Worm (Caenorhabditis elegans) whole organism, L4 larva: Measurements from ENCODE around the gene Y43F8A.1.

Experiments used
- D1046.2 ChIP-seq: fragments of 200-800 bp; sonication (Bioruptor generic); IDR thresholded peaks from 2 replicates; pipeline ENCODE4 v1.3.6; 2022; ENCODE audit warnings: missing genetic modification characterization, missing compliant biosample characterization
- F44E2.7 ChIP-seq: fragments of 200-800 bp; sonication (Bioruptor generic); IDR thresholded peaks from 2 replicates; pipeline ENCODE4 v2.1.2; 2022; ENCODE audit warnings: missing genetic modification characterization, missing compliant biosample characterization
- Y105C5A.15 ChIP-seq: fragments of 200-800 bp; sonication (Bioruptor generic); IDR thresholded peaks from 2 replicates; pipeline ENCODE4 v1.3.6; 2022; ENCODE audit warnings: missing genetic modification characterization, missing compliant biosample characterization
- Y48G9A.11 ChIP-seq: fragments of 200-800 bp; sonication (Bioruptor generic); IDR thresholded peaks from 2 replicates; pipeline ENCODE4 v1.3.6; 2022; ENCODE audit warnings: missing genetic modification reagents, missing genetic modification characterization, missing compliant biosample characterization
- Y5F2A.4 ChIP-seq: fragments of 200-800 bp; sonication (Bioruptor generic); optimal IDR thresholded peaks from 2 replicates; lab custom pipeline; 2018; ENCODE audit warnings: mild to moderate bottlenecking, missing genetic modification characterization, missing compliant biosample characterization
- Y75B8A.6 ChIP-seq: fragments of 200-800 bp; sonication (Bioruptor generic); IDR thresholded peaks from 2 replicates; pipeline ENCODE4 v1.3.6; 2022; ENCODE audit warnings: missing genetic modification reagents, missing genetic modification characterization, missing compliant biosample characterization
- ZK337.2 ChIP-seq: fragments of 200-800 bp; sonication (Bioruptor generic); IDR thresholded peaks from 2 replicates; pipeline ENCODE4 v1.3.6; 2022; ENCODE audit warnings: missing genetic modification reagents, missing genetic modification characterization, missing compliant biosample characterization
- ZK546.5 ChIP-seq, 2 experiments: sonication (generic microtip); optimal IDR thresholded peaks; 2 replicates each; lab custom pipeline; 2017; ENCODE audit warnings: missing biosample characterization in 2 of 2, missing genetic modification characterization in 2 of 2
- aly-2 ChIP-seq: sonication (generic microtip); optimal IDR thresholded peaks from 2 replicates; lab custom pipeline; 2018; ENCODE audit warnings: missing biosample characterization, missing genetic modification characterization
- ceh-20 ChIP-seq: fragments of 200-800 bp; sonication (Bioruptor generic); IDR thresholded peaks from 2 replicates; pipeline ENCODE4 v1.3.6; 2022; ENCODE audit warnings: missing genetic modification reagents, missing genetic modification characterization, missing compliant biosample characterization
- ceh-32 ChIP-seq: sonication (generic microtip); optimal IDR thresholded peaks from 2 replicates; lab custom pipeline; 2016; ENCODE audit warnings: mild to moderate bottlenecking, missing genetic modification characterization, missing compliant biosample characterization; ENCODE audit not compliant: poor library complexity
- ceh-62 ChIP-seq: sonication (generic microtip); optimal IDR thresholded peaks from 2 replicates; lab custom pipeline; 2017; ENCODE audit warnings: missing biosample characterization, missing genetic modification characterization
- ceh-82 ChIP-seq: sonication (generic microtip); optimal IDR thresholded peaks from 2 replicates; lab custom pipeline; 2017; ENCODE audit warnings: missing biosample characterization, missing genetic modification characterization
- cey-2 ChIP-seq: sonication (generic microtip); optimal IDR thresholded peaks from 3 replicates; lab custom pipeline; 2017; ENCODE audit warnings: missing genetic modification characterization, mild to moderate bottlenecking, missing compliant biosample characterization, antibody characterized with exemption, borderline replicate concordance; ENCODE audit not compliant: insufficient read depth
- daf-16 ChIP-seq, 3 experiments: sonication (generic microtip); optimal IDR thresholded peaks; 2 replicates each; lab custom pipeline; 2016 to 2017; ENCODE audit warnings: missing genetic modification characterization in 3 of 3, missing genetic modification reagents in 3 of 3, mild to moderate bottlenecking in 2 of 3, missing compliant biosample characterization in 2 of 3, missing biosample characterization in 1 of 3, moderate library complexity in 1 of 3
- dmd-8 ChIP-seq: fragments of 200-800 bp; sonication (Bioruptor generic); IDR thresholded peaks from 2 replicates; pipeline ENCODE4 v1.3.6; 2022; ENCODE audit warnings: missing genetic modification characterization, missing compliant biosample characterization
- duxl-1 ChIP-seq: sonication (generic microtip); optimal IDR thresholded peaks from 2 replicates; lab custom pipeline; 2016; ENCODE audit warnings: mild to moderate bottlenecking, missing genetic modification characterization, moderate library complexity, missing compliant biosample characterization; ENCODE audit not compliant: poor library complexity
- hif-1 ChIP-seq, 2 experiments: sonication (generic microtip); optimal IDR thresholded peaks; 2 replicates each; lab custom pipeline; 2016 to 2017; ENCODE audit warnings: missing compliant biosample characterization in 2 of 2, missing genetic modification characterization in 2 of 2, missing genetic modification reagents in 2 of 2, missing genotype in 2 of 2, mild to moderate bottlenecking in 1 of 2
- jun-1 ChIP-seq: fragments of 150-350 bp; optimal IDR thresholded peaks from 2 replicates; lab custom pipeline; 2014; ENCODE audit warnings: missing biosample characterization, missing genetic modification reagents, missing genetic modification characterization
- lin-29 ChIP-seq: fragments of 200-800 bp; sonication (Bioruptor generic); IDR thresholded peaks from 2 replicates; pipeline ENCODE4 v1.3.6; 2022; ENCODE audit warnings: missing genetic modification reagents, missing genetic modification characterization, missing compliant biosample characterization
- lin-38 ChIP-seq: fragments of 200-800 bp; sonication (Bioruptor generic); IDR thresholded peaks from 2 replicates; pipeline ENCODE4 v1.3.6; 2022; ENCODE audit warnings: missing genetic modification reagents, missing genetic modification characterization, missing compliant biosample characterization
- lsy-2 ChIP-seq, 2 experiments: fragments of 150-350 bp in 1 of 2; sonication (generic microtip) in 1 of 2; optimal IDR thresholded peaks; 2 replicates each; lab custom pipeline; 2014 to 2017; ENCODE audit warnings: missing biosample characterization in 2 of 2, missing genetic modification characterization in 2 of 2
- madf-5 ChIP-seq, 2 experiments: fragments of 200-800 bp; sonication (Bioruptor generic); IDR thresholded peaks; 2 replicates each; pipeline ENCODE4 v1.3.6; 2022; ENCODE audit warnings: missing compliant biosample characterization in 2 of 2, missing genetic modification characterization in 2 of 2
- mdl-1 ChIP-seq, 2 experiments: fragments of 150-350 bp in 1 of 2; sonication (generic microtip) in 1 of 2; optimal IDR thresholded peaks; 2 replicates each; lab custom pipeline; 2014 to 2017; ENCODE audit warnings: missing biosample characterization in 2 of 2, missing genetic modification characterization in 2 of 2
- mep-1 ChIP-seq: fragments of 150-350 bp; sonication (generic microtip); optimal IDR thresholded peaks from 3 replicates; lab custom pipeline; 2014; ENCODE audit warnings: missing biosample characterization, missing genetic modification characterization
- mxl-2 ChIP-seq: fragments of 200-800 bp; sonication (Bioruptor generic); conservative IDR thresholded peaks from 2 replicates; pipeline ENCODE4 v1.3.6; 2022; ENCODE audit warnings: missing genetic modification reagents, missing genetic modification characterization, missing compliant biosample characterization
- nhr-102 ChIP-seq: sonication (generic microtip); optimal IDR thresholded peaks from 2 replicates; lab custom pipeline; 2016; ENCODE audit warnings: mild to moderate bottlenecking, missing genetic modification characterization, moderate library complexity, missing compliant biosample characterization
- nhr-28 ChIP-seq: fragments of 150-350 bp; optimal IDR thresholded peaks from 2 replicates; lab custom pipeline; 2014; ENCODE audit warnings: missing biosample characterization, missing genetic modification characterization
- nhr-41 ChIP-seq: fragments of 200-800 bp; sonication (Bioruptor generic); IDR thresholded peaks from 2 replicates; pipeline ENCODE4 v1.3.6; 2022; ENCODE audit warnings: missing genetic modification reagents, missing genetic modification characterization, missing compliant biosample characterization
- nhr-77 ChIP-seq: fragments of 150-350 bp; optimal IDR thresholded peaks from 2 replicates; lab custom pipeline; 2014; ENCODE audit warnings: missing biosample characterization, missing genetic modification characterization
- pha-4 ChIP-seq, 2 experiments: fragments of 150-350 bp in 1 of 2; fragments of 200-800 bp in 1 of 2; sonication (Bioruptor generic) in 1 of 2; IDR thresholded peaks in 1 of 2; optimal IDR thresholded peaks in 1 of 2; 2 replicates each; pipeline versions ENCODE4 v1.3.6 to Lab custom; 2014 to 2022; ENCODE audit warnings: missing genetic modification characterization in 2 of 2, missing genetic modification reagents in 2 of 2, missing biosample characterization in 1 of 2, missing compliant biosample characterization in 1 of 2
- pqm-1 ChIP-seq: sonication (generic microtip); optimal IDR thresholded peaks from 2 replicates; lab custom pipeline; 2017; ENCODE audit warnings: missing biosample characterization, missing genetic modification characterization
- snpc-1.2 ChIP-seq: fragments of 200-800 bp; sonication (Bioruptor generic); IDR thresholded peaks from 2 replicates; pipeline ENCODE4 v1.3.6; 2022; ENCODE audit warnings: missing genetic modification reagents, missing genetic modification characterization, missing compliant biosample characterization
- spr-1 ChIP-seq: sonication (generic microtip); optimal IDR thresholded peaks from 2 replicates; lab custom pipeline; 2016; ENCODE audit warnings: mild to moderate bottlenecking, missing genetic modification characterization, missing compliant biosample characterization
- spr-3 ChIP-seq: fragments of 200-800 bp; sonication (Bioruptor generic); optimal IDR thresholded peaks from 2 replicates; lab custom pipeline; 2018; ENCODE audit warnings: mild to moderate bottlenecking, missing genetic modification characterization, missing compliant biosample characterization
- unc-39 ChIP-seq: sonication (generic microtip); optimal IDR thresholded peaks from 2 replicates; lab custom pipeline; 2017; ENCODE audit warnings: missing biosample characterization, missing genetic modification characterization
- vab-7 ChIP-seq: fragments of 200-800 bp; sonication (Bioruptor generic); IDR thresholded peaks from 2 replicates; pipeline ENCODE4 v1.3.6; 2022; ENCODE audit warnings: missing genetic modification reagents, missing genetic modification characterization, missing compliant biosample characterization
- ztf-7 ChIP-seq: fragments of 150-350 bp; optimal IDR thresholded peaks from 2 replicates; lab custom pipeline; 2014; ENCODE audit warnings: missing biosample characterization, missing genetic modification characterization

Y43F8A.1 gene

ce11 chrV:19377014-19377494, 6.8 kb downstream of the Y43F8A.1 start, which contains the start of gene nceh-1 (continued):
- no peak for TF ChIP-seq pha-4 (GFP tag; IDR thresholded peaks at IDR 0.05; lab: Robert Waterston, UW)
- TF ChIP-seq pha-4 (tag; optimal IDR thresholded peaks at IDR 0.05; lab: Kevin White, UChicago), result no peak
- TF ChIP-seq pqm-1, result peak; percentile 28
- TF ChIP-seq mdl-1 (tag; optimal IDR thresholded peaks at IDR 0.05; lab: Kevin White, UChicago), result no peak
- TF ChIP-seq nhr-28, result peak; percentile 47
- no peak for TF ChIP-seq lsy-2 (tag; optimal IDR thresholded peaks at IDR 0.05; lab: Kevin White, UChicago)
- TF ChIP-seq cey-2 (tag; lab: Kevin White, UChicago), result no peak
- TF ChIP-seq mxl-2, result no peak
- no peak for TF ChIP-seq Y5F2A.4 (GFP tag; lab: Kevin White, UChicago)
- no peak for TF ChIP-seq vab-7 (GFP tag; lab: Robert Waterston, UW)
- TF ChIP-seq nhr-41 (GFP tag; lab: Robert Waterston, UW), result no peak
- no peak for TF ChIP-seq unc-39
- no peak for TF ChIP-seq jun-1

ce11 chrV:19380968-19381367, 10.7 kb downstream of the Y43F8A.1 start, which contains the start of gene srw-84:
TSS of gene srw-84 (plus strand) at chrV:19381268.
- TF ChIP-seq lin-29, result no peak
- TF ChIP-seq ztf-7 (tag; lab: Kevin White, UChicago), result no peak
- TF ChIP-seq ZK546.5 (tag; optimal IDR thresholded peaks at IDR 0.05; lab: Kevin White, UChicago), result no peak
- no peak for TF ChIP-seq hif-1 (tag; optimal IDR thresholded peaks at IDR 0.05; lab: Kevin White, UChicago)
- no peak for TF ChIP-seq duxl-1 (tag; lab: Kevin White, UChicago)
- no peak for TF ChIP-seq Y48G9A.11
- no peak for TF ChIP-seq F44E2.7 (GFP tag; lab: Robert Waterston, UW)
- no peak for TF ChIP-seq ZK337.2
- no peak for TF ChIP-seq mdl-1 (tag; optimal IDR thresholded peaks at IDR 0.05; lab: Kevin White, UChicago)
- TF ChIP-seq nhr-41 (GFP tag; lab: Robert Waterston, UW), result no peak
- no peak for TF ChIP-seq lin-38 (GFP tag; lab: Robert Waterston, UW)
- TF ChIP-seq snpc-1.2 (GFP tag; lab: Robert Waterston, UW), result no peak
- TF ChIP-seq D1046.2 (GFP tag; lab: Robert Waterston, UW), result no peak
- no peak for TF ChIP-seq daf-16 (GFP tag; optimal IDR thresholded peaks at IDR 0.05; lab: Kevin White, UChicago)
- TF ChIP-seq daf-16 (tag; optimal IDR thresholded peaks at IDR 0.05; lab: Kevin White, UChicago), result no peak
- TF ChIP-seq ceh-82, result no peak
- no peak for TF ChIP-seq dmd-8 (GFP tag; lab: Robert Waterston, UW)
- no peak for TF ChIP-seq nhr-77 (tag; lab: Kevin White, UChicago)

DNA sequence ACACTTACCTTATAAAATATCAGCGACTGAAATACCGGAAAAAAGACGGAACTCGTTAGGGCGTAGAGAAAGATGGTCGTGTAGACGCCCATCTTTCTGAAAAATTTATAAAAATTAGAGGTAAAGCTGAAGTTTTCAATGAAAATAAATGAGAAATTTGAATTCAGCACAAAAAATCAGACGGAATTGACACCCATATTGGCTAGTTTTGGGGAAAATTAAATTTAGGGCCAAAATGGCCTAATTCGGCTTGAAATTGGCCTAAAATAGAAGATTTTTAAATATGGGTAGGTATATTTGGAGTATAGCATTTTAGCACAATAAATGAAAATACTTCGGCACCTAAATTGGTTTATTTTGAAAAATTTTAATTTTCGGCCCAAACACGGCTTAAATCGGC, 19.7 kb downstream of the Y43F8A.1 start, which contains the start of gene slcr-46.2:
TSS of gene slcr-46.2 (minus strand) at position 101 of the 400 bp plus-strand sequence.
- no peak for TF ChIP-seq ceh-32 (tag; lab: Kevin White, UChicago)
- no peak for TF ChIP-seq madf-5 (GFP tag; IDR thresholded peaks at IDR 0.05; lab: Robert Waterston, UW)
- no peak for TF ChIP-seq nhr-102 (tag; lab: Kevin White, UChicago)
- no peak for TF ChIP-seq Y75B8A.6
- no peak for TF ChIP-seq pha-4 (GFP tag; IDR thresholded peaks at IDR 0.05; lab: Robert Waterston, UW)
- no peak for TF ChIP-seq pha-4 (tag; optimal IDR thresholded peaks at IDR 0.05; lab: Kevin White, UChicago)
- no peak for TF ChIP-seq spr-3 (GFP tag; lab: Kevin White, UChicago)
- TF ChIP-seq ceh-20 (GFP tag; lab: Robert Waterston, UW), result no peak
- TF ChIP-seq aly-2 (tag; lab: Kevin White, UChicago), result no peak
- no peak for TF ChIP-seq mep-1
- TF ChIP-seq ceh-62 (tag; lab: Kevin White, UChicago), result no peak
- TF ChIP-seq D1046.2 (GFP tag; lab: Robert Waterston, UW), result no peak
- no peak for TF ChIP-seq dmd-8 (GFP tag; lab: Robert Waterston, UW)
- TF ChIP-seq spr-1 (tag; lab: Kevin White, UChicago), result no peak
- TF ChIP-seq lin-38 (GFP tag; lab: Robert Waterston, UW), result no peak
- TF ChIP-seq Y5F2A.4 (GFP tag; lab: Kevin White, UChicago), result no peak
- no peak for TF ChIP-seq Y105C5A.15
- no peak for TF ChIP-seq F44E2.7 (GFP tag; lab: Robert Waterston, UW)
